Fruit fly (Drosophila melanogaster) whole organism, embryonic: ENCODE measurements around the gene CG6790.
A peak's percentile ranks its signal among the peaks of the same experiment; 100 is the strongest.

Experiments used
- Bgb ChIP-seq: fragments of 200-800 bp; sonication (Bioruptor generic); IDR thresholded peaks from 2 replicates; pipeline ENCODE4 v1.3.6; 2022; ENCODE audit warnings: missing biosample characterization, missing genetic modification characterization; ENCODE audit not compliant: partially characterized antibody
- BtbVII ChIP-seq: fragments of 200-800 bp; sonication (Bioruptor generic); optimal IDR thresholded peaks from 3 replicates; lab custom pipeline; 2017; ENCODE audit warnings: missing biosample characterization, mild to moderate bottlenecking, missing genetic modification characterization
- CG11398 ChIP-seq: fragments of 200-800 bp; sonication (Bioruptor generic); optimal IDR thresholded peaks from 2 replicates; lab custom pipeline; 2016; ENCODE audit warnings: missing biosample characterization, missing genetic modification characterization
- CG11723 ChIP-seq: fragments of 200-800 bp; sonication (Bioruptor generic); optimal IDR thresholded peaks from 2 replicates; lab custom pipeline; 2017; ENCODE audit warnings: missing biosample characterization, mild to moderate bottlenecking, missing genetic modification characterization
- CG12071 ChIP-seq: fragments of 200-800 bp; sonication (Bioruptor generic); optimal IDR thresholded peaks from 3 replicates; lab custom pipeline; 2018; ENCODE audit warnings: missing biosample characterization, mild to moderate bottlenecking, missing genetic modification characterization
- CG12769 ChIP-seq: fragments of 200-800 bp; sonication (Bioruptor generic); optimal IDR thresholded peaks from 2 replicates; lab custom pipeline; 2019; ENCODE audit warnings: missing biosample characterization, mild to moderate bottlenecking, missing genetic modification characterization, moderate library complexity
- CG17829 ChIP-seq: fragments of 200-800 bp; optimal IDR thresholded peaks from 2 replicates; lab custom pipeline; 2019; ENCODE audit warnings: missing biosample characterization, mild to moderate bottlenecking, missing genetic modification characterization, moderate library complexity
- CG1792 ChIP-seq: fragments of 200-800 bp; sonication (Bioruptor generic); optimal IDR thresholded peaks from 2 replicates; lab custom pipeline; 2016; ENCODE audit warnings: missing biosample characterization, missing genetic modification characterization
- CG18476 ChIP-seq: fragments of 200-800 bp; sonication (Bioruptor generic); optimal IDR thresholded peaks from 2 replicates; lab custom pipeline; 2016; ENCODE audit warnings: missing biosample characterization, mild to moderate bottlenecking, missing genetic modification characterization
- CG2875 ChIP-seq: fragments of 200-800 bp; sonication (Bioruptor generic); optimal IDR thresholded peaks from 2 replicates; lab custom pipeline; 2017; ENCODE audit warnings: missing biosample characterization, mild to moderate bottlenecking, missing genetic modification characterization, missing genetic modification reagents
- CG3065 ChIP-seq: fragments of 200-800 bp; sonication (Bioruptor generic); optimal IDR thresholded peaks from 2 replicates; lab custom pipeline; 2016; ENCODE audit warnings: missing biosample characterization, missing genetic modification characterization
- CG31365 ChIP-seq: fragments of 200-800 bp; sonication (Bioruptor generic); optimal IDR thresholded peaks from 2 replicates; lab custom pipeline; 2018; ENCODE audit warnings: missing biosample characterization, mild to moderate bottlenecking, missing genetic modification characterization
- CG3995 ChIP-seq: fragments of 200-800 bp; sonication (Bioruptor generic); optimal IDR thresholded peaks from 3 replicates; lab custom pipeline; 2016; ENCODE audit warnings: missing biosample characterization, missing genetic modification characterization
- CG4424 ChIP-seq: fragments of 200-800 bp; sonication (Bioruptor generic); optimal IDR thresholded peaks from 3 replicates; lab custom pipeline; 2016; ENCODE audit warnings: missing biosample characterization, missing genetic modification characterization
- CG7357 ChIP-seq: fragments of 200-800 bp; sonication (Bioruptor generic); IDR thresholded peaks from 3 replicates; pipeline ENCODE4 v1.3.6; 2022; ENCODE audit warnings: missing biosample characterization, missing genetic modification characterization
- CG7963 ChIP-seq: fragments of 200-800 bp; sonication (Bioruptor generic); IDR thresholded peaks from 3 replicates; pipeline ENCODE4 v1.3.6; 2022; ENCODE audit warnings: missing biosample characterization, missing genetic modification characterization; ENCODE audit not compliant: partially characterized antibody
- CHES-1-like ChIP-seq: fragments of 200-800 bp; sonication (Bioruptor generic); optimal IDR thresholded peaks from 2 replicates; lab custom pipeline; 2016; ENCODE audit warnings: missing biosample characterization, missing genetic modification characterization
- Dp ChIP-seq: fragments of 200-800 bp; sonication (Bioruptor generic); optimal IDR thresholded peaks from 2 replicates; lab custom pipeline; 2018; ENCODE audit warnings: missing biosample characterization, mild to moderate bottlenecking, missing genetic modification characterization, moderate library complexity
- Ets97D ChIP-seq: fragments of 200-800 bp; sonication (Bioruptor generic); optimal IDR thresholded peaks from 3 replicates; lab custom pipeline; 2016; ENCODE audit warnings: missing biosample characterization, missing genetic modification characterization
- Fer2 ChIP-seq: fragments of 200-800 bp; sonication (Bioruptor generic); optimal IDR thresholded peaks from 2 replicates; lab custom pipeline; 2018; ENCODE audit warnings: missing biosample characterization, mild to moderate bottlenecking, missing genetic modification characterization, moderate library complexity
- H15 ChIP-seq: fragments of 200-800 bp; sonication (Bioruptor generic); IDR thresholded peaks from 3 replicates; pipeline ENCODE4 v1.3.6; 2022; ENCODE audit warnings: missing biosample characterization, missing genetic modification characterization
- Hsf ChIP-seq: fragments of 200-800 bp; sonication (Bioruptor generic); optimal IDR thresholded peaks from 3 replicates; lab custom pipeline; 2016; ENCODE audit warnings: missing biosample characterization, missing genetic modification characterization
- Lim3 ChIP-seq: fragments of 200-800 bp; sonication (Bioruptor generic); IDR thresholded peaks from 2 replicates; pipeline ENCODE4 v1.3.6; 2022; ENCODE audit warnings: missing biosample characterization, missing genetic modification characterization
- Med ChIP-seq: fragments of 200-800 bp; sonication (Bioruptor generic); peaks from one replicate; lab custom pipeline; 2016; ENCODE audit warnings: missing biosample characterization, missing genetic modification characterization, mild to moderate bottlenecking, inconsistent platforms, moderate library complexity
- Oli ChIP-seq: fragments of 200-800 bp; sonication (Bioruptor generic); optimal IDR thresholded peaks from 2 replicates; lab custom pipeline; 2018; ENCODE audit warnings: missing biosample characterization, mild to moderate bottlenecking, missing genetic modification characterization, moderate library complexity
- Opbp ChIP-seq: fragments of 200-800 bp; sonication (Bioruptor generic); IDR thresholded peaks from 3 replicates; pipeline ENCODE4 v1.3.6; 2022; ENCODE audit warnings: missing biosample characterization, missing genetic modification characterization; ENCODE audit not compliant: partially characterized antibody
- Pdp1 ChIP-seq, 2 experiments: fragments of 200-800 bp; sonication (Bioruptor generic); optimal IDR thresholded peaks; 3 replicates each; lab custom pipeline; 2016; ENCODE audit warnings: missing biosample characterization in 2 of 2, missing genetic modification characterization in 2 of 2, mild to moderate bottlenecking in 1 of 2, moderate library complexity in 1 of 2
- Poxn ChIP-seq: fragments of 200-800 bp; sonication (Bioruptor generic); IDR thresholded peaks from 2 replicates; pipeline ENCODE4 v1.3.6; 2022; ENCODE audit warnings: missing biosample characterization, missing genetic modification characterization
- Rx ChIP-seq: fragments of 200-800 bp; sonication (Bioruptor generic); IDR thresholded peaks from 2 replicates; pipeline ENCODE4 v1.3.6; 2022; ENCODE audit warnings: missing biosample characterization, missing genetic modification characterization
- abd-A ChIP-seq: fragments of 200-800 bp; sonication (Bioruptor generic); optimal IDR thresholded peaks from 3 replicates; lab custom pipeline; 2019; ENCODE audit warnings: missing biosample characterization, mild to moderate bottlenecking, missing genetic modification characterization, moderate library complexity
- ase ChIP-seq: fragments of 200-800 bp; sonication (Bioruptor generic); IDR thresholded peaks from 3 replicates; pipeline ENCODE4 v1.3.6; 2022; ENCODE audit warnings: missing biosample characterization, missing genetic modification characterization
- chif ChIP-seq, 2 experiments: fragments of 200-800 bp; sonication (Bioruptor generic); optimal IDR thresholded peaks; 3 replicates each; lab custom pipeline; 2016; ENCODE audit warnings: missing biosample characterization in 2 of 2, missing genetic modification characterization in 2 of 2
- chm ChIP-seq: fragments of 200-800 bp; sonication (Bioruptor generic); IDR thresholded peaks from 2 replicates; pipeline ENCODE4 v1.3.6; 2022; ENCODE audit warnings: missing biosample characterization, missing genetic modification characterization
- corto ChIP-seq: fragments of 200-800 bp; sonication (Bioruptor generic); optimal IDR thresholded peaks from 2 replicates; lab custom pipeline; 2016; ENCODE audit warnings: missing biosample characterization, mild to moderate bottlenecking, missing genetic modification characterization, moderate library complexity
- da ChIP-seq: fragments of 200-800 bp; sonication (Bioruptor generic); optimal IDR thresholded peaks from 2 replicates; lab custom pipeline; 2016; ENCODE audit warnings: missing biosample characterization, missing genetic modification characterization
- dpn ChIP-seq, 2 experiments: fragments of 200-800 bp; sonication (Bioruptor generic); optimal IDR thresholded peaks; 3 replicates each; lab custom pipeline; 2016; ENCODE audit warnings: missing biosample characterization in 2 of 2, missing genetic modification characterization in 2 of 2
- fru ChIP-seq: fragments of >200 bp; optimal IDR thresholded peaks from 2 replicates; lab custom pipeline; 2017
- gce ChIP-seq: fragments of 200-800 bp; sonication (Bioruptor generic); IDR thresholded peaks from 3 replicates; pipeline ENCODE4 v1.3.6; 2022; ENCODE audit warnings: missing biosample characterization, missing genetic modification characterization
- gsb ChIP-seq: fragments of 200-800 bp; sonication (Bioruptor generic); IDR thresholded peaks from 2 replicates; pipeline ENCODE4 v1.3.6; 2022; ENCODE audit warnings: missing biosample characterization, missing genetic modification characterization
- inv ChIP-seq: fragments of 200-800 bp; sonication (Bioruptor generic); IDR thresholded peaks from 2 replicates; pipeline ENCODE4 v1.3.6; 2022; ENCODE audit warnings: missing biosample characterization, missing genetic modification characterization; ENCODE audit not compliant: partially characterized antibody
- lab ChIP-seq: fragments of 200-800 bp; sonication (Bioruptor generic); optimal IDR thresholded peaks from 3 replicates; lab custom pipeline; 2017; ENCODE audit warnings: missing biosample characterization, missing genetic modification characterization, mild to moderate bottlenecking, moderate library complexity, missing genetic modification reagents
- pnt ChIP-seq: fragments of 200-800 bp; sonication (Bioruptor generic); optimal IDR thresholded peaks from 3 replicates; lab custom pipeline; 2016; ENCODE audit warnings: missing biosample characterization, missing genetic modification characterization
- seq ChIP-seq: fragments of 200-800 bp; sonication (Bioruptor generic); IDR thresholded peaks from 2 replicates; pipeline ENCODE4 v1.3.6; 2022; ENCODE audit warnings: missing biosample characterization, missing genetic modification characterization
- sug ChIP-seq: fragments of 200-800 bp; optimal IDR thresholded peaks from 2 replicates; lab custom pipeline; 2019; ENCODE audit warnings: missing biosample characterization, mild to moderate bottlenecking, missing genetic modification characterization, moderate library complexity
- tap ChIP-seq: fragments of 200-800 bp; optimal IDR thresholded peaks from 3 replicates; lab custom pipeline; 2019; ENCODE audit warnings: missing biosample characterization, mild to moderate bottlenecking, missing genetic modification characterization, moderate library complexity
- tio ChIP-seq: fragments of 200-800 bp; sonication (Bioruptor generic); optimal IDR thresholded peaks from 2 replicates; lab custom pipeline; 2017; ENCODE audit warnings: missing biosample characterization, missing genetic modification characterization, inconsistent platforms
- tup ChIP-seq: fragments of 200-800 bp; sonication (Bioruptor generic); optimal IDR thresholded peaks from 2 replicates; lab custom pipeline; 2016; ENCODE audit warnings: missing biosample characterization, mild to moderate bottlenecking, missing genetic modification characterization, moderate library complexity
- twi ChIP-seq: fragments of 200-800 bp; optimal IDR thresholded peaks from 2 replicates; lab custom pipeline; 2019; ENCODE audit warnings: missing biosample characterization, mild to moderate bottlenecking, missing genetic modification characterization, moderate library complexity
- usp ChIP-seq: fragments of >200 bp; optimal IDR thresholded peaks from 2 replicates; lab custom pipeline; 2017; ENCODE audit warnings: missing biosample characterization, missing genetic modification characterization
- wek ChIP-seq: fragments of 200-800 bp; sonication (Bioruptor generic); optimal IDR thresholded peaks from 3 replicates; lab custom pipeline; 2018; ENCODE audit warnings: missing biosample characterization, mild to moderate bottlenecking, missing genetic modification characterization, moderate library complexity

The CG6790 gene

dm6 chr3R:11604654-11605436 lies 26.3 kb upstream of the CG6790 start (continued):
- no peak for TF ChIP-seq Lim3
- TF ChIP-seq Poxn (GFP tag; lab: Robert Waterston, UW): no peak
- no peak for TF ChIP-seq dpn (GFP tag; optimal IDR thresholded peaks at IDR 0.05; lab: Kevin White, UChicago)
- TF ChIP-seq usp (GFP tag; lab: Kevin White, UChicago): no peak
- no peak for TF ChIP-seq Pdp1 (GFP tag; optimal IDR thresholded peaks at IDR 0.05; lab: Kevin White, UChicago)
- TF ChIP-seq CG11398 (GFP tag; lab: Kevin White, UChicago): no peak
- TF ChIP-seq CG4424: no peak
- TF ChIP-seq CG17829 (tag; lab: Kevin White, UChicago): no peak
- peak; percentile 30; the same call in 1 of the 2 replicates for TF ChIP-seq chm (GFP tag; lab: Robert Waterston, UW)
- TF ChIP-seq chif (GFP tag; optimal IDR thresholded peaks at IDR 0.05; lab: Kevin White, UChicago): no peak
- TF ChIP-seq Fer2: no peak
- no peak for TF ChIP-seq Dp (GFP tag; lab: Kevin White, UChicago)
- TF ChIP-seq Med: peak; percentile 60
- TF ChIP-seq Rx: no peak
- no peak for TF ChIP-seq CG31365 (tag; lab: Kevin White, UChicago)
- TF ChIP-seq pnt (GFP tag; lab: Kevin White, UChicago): no peak
- TF ChIP-seq CG3065 (GFP tag; lab: Kevin White, UChicago): no peak
- peak; percentile 30; the same call in 1 of the 3 replicates for TF ChIP-seq CG7357 (GFP tag; lab: Robert Waterston, UW)
- no peak for TF ChIP-seq twi (tag; lab: Kevin White, UChicago)
- TF ChIP-seq CG1792 (GFP tag; lab: Kevin White, UChicago): no peak
- no peak for TF ChIP-seq Oli
- peak; percentile 52; the same call in 2 of the 3 replicates for TF ChIP-seq CG7963 (GFP tag; lab: Robert Waterston, UW)
- TF ChIP-seq gce: peak; percentile 49; the same call in 1 of the 3 replicates
- no peak for TF ChIP-seq tio (GFP tag; lab: Kevin White, UChicago)
- TF ChIP-seq Bgb (GFP tag; lab: Robert Waterston, UW): no peak
- no peak for TF ChIP-seq gsb (GFP tag; lab: Robert Waterston, UW)
- no peak for TF ChIP-seq CG2875 (GFP tag; lab: Kevin White, UChicago)
- no peak for TF ChIP-seq lab
- no peak for TF ChIP-seq seq
- no peak for TF ChIP-seq corto (GFP tag; lab: Kevin White, UChicago)
- TF ChIP-seq Opbp: peak; percentile 48; the same call in 1 of the 3 replicates
- no peak for TF ChIP-seq inv
- TF ChIP-seq tup (GFP tag; lab: Kevin White, UChicago): no peak
- TF ChIP-seq CG3995: no peak
- no peak for TF ChIP-seq abd-A (tag; lab: Kevin White, UChicago)
- no peak for TF ChIP-seq ase (GFP tag; lab: Robert Waterston, UW)
- TF ChIP-seq sug: no peak
- peak; percentile 31 for TF ChIP-seq wek
- no peak for TF ChIP-seq Ets97D (GFP tag; lab: Kevin White, UChicago)
- no peak for TF ChIP-seq CG11723 (GFP tag; lab: Kevin White, UChicago)
- no peak for TF ChIP-seq CG12769 (tag; lab: Kevin White, UChicago)
- TF ChIP-seq H15 (GFP tag; lab: Robert Waterston, UW): no peak
- peak; percentile 44 for TF ChIP-seq BtbVII
- no peak for TF ChIP-seq da (GFP tag; lab: Kevin White, UChicago)
- TF ChIP-seq fru (lab: Kevin White, UChicago): no peak
- no peak for TF ChIP-seq tap (tag; lab: Kevin White, UChicago)
- no peak for TF ChIP-seq CG18476 (GFP tag; lab: Kevin White, UChicago)
- no peak for TF ChIP-seq CHES-1-like
- TF ChIP-seq Hsf (GFP tag; lab: Kevin White, UChicago): no peak
- TF ChIP-seq CG12071 (GFP tag; lab: Kevin White, UChicago): no peak
